Worm (Caenorhabditis elegans): ENCODE data around the gene cgr-1.

cgr-1 gene

ce11 chrX:3617218-3617617 is 17.0 kb upstream of the cgr-1 start, which contains the start of gene del-9:
Gene del-9, minus strand, starts transcription at chrX:3617318.
- no peak for TF ChIP-seq T22C8.4 (GFP tag; IDR thresholded peaks at IDR 0.05)
- no peak for TF ChIP-seq med-1 (GFP tag; optimal IDR thresholded peaks at IDR 0.05; ENCODE audit: insufficient read depth)
- no peak for TF ChIP-seq ztf-23 (GFP tag; IDR thresholded peaks at IDR 0.05)
- no peak for TF ChIP-seq flt-1 (GFP tag; IDR thresholded peaks at IDR 0.05)
- TF ChIP-seq klf-2 (GFP tag; conservative IDR thresholded peaks at IDR 0.05): no peak
- TF ChIP-seq tab-1 (GFP tag; IDR thresholded peaks at IDR 0.05): no peak
- no peak for TF ChIP-seq ref-1 (GFP tag; conservative IDR thresholded peaks at IDR 0.05)
- no peak for TF ChIP-seq cog-1 (tag; optimal IDR thresholded peaks at IDR 0.05)
- no peak for TF ChIP-seq ztf-29 (GFP tag; IDR thresholded peaks at IDR 0.05)

ce11 chrX:3613665-3614064 is 13.4 kb upstream of the cgr-1 start:
- TF ChIP-seq med-1 (GFP tag; optimal IDR thresholded peaks at IDR 0.05; ENCODE audit: insufficient read depth): no peak
- TF ChIP-seq flt-1 (GFP tag; IDR thresholded peaks at IDR 0.05): no peak
- no peak for TF ChIP-seq ztf-29 (GFP tag; IDR thresholded peaks at IDR 0.05)
- no peak for TF ChIP-seq klf-2 (GFP tag; conservative IDR thresholded peaks at IDR 0.05)
- no peak for TF ChIP-seq T22C8.4 (GFP tag; IDR thresholded peaks at IDR 0.05)
- no peak for TF ChIP-seq tab-1 (GFP tag; IDR thresholded peaks at IDR 0.05)
- no peak for TF ChIP-seq ref-1 (GFP tag; conservative IDR thresholded peaks at IDR 0.05)

DNA sequence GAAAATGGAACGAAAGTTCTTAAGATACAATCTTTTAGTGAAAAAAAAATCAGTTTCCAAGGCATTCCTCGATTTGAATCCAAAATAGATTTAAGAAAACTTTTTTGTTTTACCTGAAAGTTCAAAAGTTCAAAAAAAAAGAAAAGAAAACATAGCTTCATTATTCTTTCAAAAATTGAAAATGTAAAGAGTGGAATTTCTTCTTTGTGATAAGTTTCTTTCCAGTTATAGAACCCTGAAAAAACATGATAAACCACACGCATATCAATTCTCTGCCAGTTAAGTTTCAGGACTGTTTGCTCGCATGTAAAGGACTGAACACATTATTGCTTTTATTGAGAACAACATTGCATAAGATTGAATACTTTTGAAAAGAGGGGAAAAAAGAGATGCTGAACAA is 11.5 kb upstream of the cgr-1 start:
- TF ChIP-seq cog-1 (tag; optimal IDR thresholded peaks at IDR 0.05) (no peak), ref-1 (GFP tag; conservative IDR thresholded peaks at IDR 0.05) (no peak), flt-1 (GFP tag; IDR thresholded peaks at IDR 0.05) (no peak), ztf-23 (GFP tag; IDR thresholded peaks at IDR 0.05) (no peak), tab-1 (GFP tag; IDR thresholded peaks at IDR 0.05) (no peak)

DNA sequence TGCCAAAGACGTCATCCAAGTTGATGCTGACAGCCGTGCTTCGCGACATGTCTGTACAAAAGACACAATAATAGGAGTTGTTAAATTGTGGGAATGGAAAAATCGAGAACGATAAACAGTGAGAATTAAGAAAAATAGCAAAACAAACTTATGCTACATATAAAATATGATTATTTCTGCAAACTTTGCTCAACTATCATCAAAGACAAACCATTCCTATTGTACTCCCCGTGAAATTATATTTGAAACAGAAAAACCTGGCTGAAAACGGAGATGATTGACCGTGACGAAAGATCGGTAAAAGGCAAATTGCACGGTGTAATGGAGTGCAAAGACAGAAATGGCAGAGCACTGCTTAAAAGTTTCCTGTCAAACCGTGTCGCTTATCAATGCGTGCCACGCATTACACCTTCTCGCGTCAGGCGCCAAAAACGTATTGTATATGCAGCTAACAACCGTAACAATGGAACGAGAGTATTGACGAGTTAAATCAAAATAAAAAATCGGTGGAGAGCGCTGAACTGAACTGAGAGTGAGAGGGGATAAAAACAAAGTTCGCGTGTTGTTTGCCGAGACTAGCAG is 10.9 kb upstream of the cgr-1 start, which contains the start of gene C18B2.5:
Gene C18B2.5, minus strand, starts transcription at position 51 of the 582 bp plus-strand sequence.
- TF ChIP-seq flt-1 (GFP tag; IDR thresholded peaks at IDR 0.05) (no peak), med-1 (GFP tag; optimal IDR thresholded peaks at IDR 0.05; ENCODE audit: insufficient read depth) (no peak), cog-1 (tag; optimal IDR thresholded peaks at IDR 0.05) (no peak)

ce11 chrX:3610442-3610841 is 10.2 kb upstream of the cgr-1 start:
- TF ChIP-seq flt-1 (GFP tag; IDR thresholded peaks at IDR 0.05): no peak
- no peak for TF ChIP-seq med-1 (GFP tag; optimal IDR thresholded peaks at IDR 0.05; ENCODE audit: insufficient read depth)

ce11 chrX:3605727-3606126 is 5.5 kb upstream of the cgr-1 start, which contains the start of gene C18B2.4:
Gene C18B2.4, minus strand, starts transcription at chrX:3605741.
- TF ChIP-seq ref-1 (GFP tag; conservative IDR thresholded peaks at IDR 0.05) (no peak), klf-2 (GFP tag; conservative IDR thresholded peaks at IDR 0.05) (no peak), tab-1 (GFP tag; IDR thresholded peaks at IDR 0.05) (0 out of 2 replicates have a peak, but pooled peaks have one; percentile 32), med-1 (GFP tag; optimal IDR thresholded peaks at IDR 0.05; ENCODE audit: insufficient read depth) (no peak), ztf-23 (GFP tag; IDR thresholded peaks at IDR 0.05) (no peak), flt-1 (GFP tag; IDR thresholded peaks at IDR 0.05) (no peak), cog-1 (tag; optimal IDR thresholded peaks at IDR 0.05) (peak; percentile 76)

DNA sequence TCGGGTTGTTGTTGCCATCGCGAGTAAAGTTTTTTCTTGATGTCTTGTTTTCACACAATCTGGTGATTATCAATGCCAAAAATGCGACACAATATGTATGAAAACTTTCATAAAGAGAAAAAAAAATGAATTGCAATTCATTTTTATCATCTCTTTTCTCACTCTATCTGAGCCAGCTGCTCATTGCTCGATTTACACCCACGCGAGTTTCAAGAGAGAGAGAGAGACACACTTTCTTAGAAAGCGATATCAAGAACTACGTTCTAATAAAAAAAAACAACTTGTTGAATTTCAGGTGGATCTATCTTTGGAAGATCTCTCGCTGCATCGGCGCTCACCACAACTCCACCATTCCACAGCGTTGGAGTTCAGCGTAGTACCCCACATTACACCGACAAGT is 2.4 kb upstream of the cgr-1 start:
- no peak for TF ChIP-seq klf-2 (GFP tag; conservative IDR thresholded peaks at IDR 0.05)
- TF ChIP-seq T22C8.4 (GFP tag; IDR thresholded peaks at IDR 0.05): no peak
- no peak for TF ChIP-seq cog-1 (tag; optimal IDR thresholded peaks at IDR 0.05)
- no peak for TF ChIP-seq tab-1 (GFP tag; IDR thresholded peaks at IDR 0.05)
- TF ChIP-seq ref-1 (GFP tag; conservative IDR thresholded peaks at IDR 0.05): no peak

DNA sequence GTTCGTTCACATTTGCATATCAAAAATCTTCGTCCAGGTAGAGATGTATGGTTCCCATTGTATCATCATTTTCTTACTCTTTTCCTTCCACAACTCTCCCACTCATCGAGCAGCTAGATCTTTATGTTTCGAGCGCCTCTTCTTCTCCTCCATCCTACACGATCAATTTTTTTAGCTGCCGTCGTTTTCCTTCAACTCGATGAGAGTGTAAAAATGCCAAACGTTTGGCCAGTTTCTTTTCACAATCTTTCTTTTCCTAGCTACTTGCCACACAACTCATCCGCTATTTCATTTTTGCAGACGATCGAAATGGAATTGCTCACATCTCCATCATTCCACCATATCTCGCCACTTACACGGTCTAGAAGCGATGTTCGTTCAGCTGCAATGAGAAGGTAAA is 1.3 kb upstream of the cgr-1 start, which contains the start of gene C18B2.3:
Gene C18B2.3, plus strand, starts transcription at position 301 of the 400 bp plus-strand sequence.
- TF ChIP-seq ztf-23 (GFP tag; IDR thresholded peaks at IDR 0.05) (no peak), ref-1 (GFP tag; conservative IDR thresholded peaks at IDR 0.05) (no peak)

- TF ChIP-seq tab-1 (GFP tag; IDR thresholded peaks at IDR 0.05): no peak
- no peak for TF ChIP-seq ref-1 (GFP tag; conservative IDR thresholded peaks at IDR 0.05)
- no peak for TF ChIP-seq ztf-23 (GFP tag; IDR thresholded peaks at IDR 0.05)
- no peak for TF ChIP-seq med-1 (GFP tag; optimal IDR thresholded peaks at IDR 0.05; ENCODE audit: insufficient read depth)
- TF ChIP-seq klf-2 (GFP tag; conservative IDR thresholded peaks at IDR 0.05): no peak
Measured at ce11 chrX:3599860-3600259, 397 bp downstream of the cgr-1 start.

DNA sequence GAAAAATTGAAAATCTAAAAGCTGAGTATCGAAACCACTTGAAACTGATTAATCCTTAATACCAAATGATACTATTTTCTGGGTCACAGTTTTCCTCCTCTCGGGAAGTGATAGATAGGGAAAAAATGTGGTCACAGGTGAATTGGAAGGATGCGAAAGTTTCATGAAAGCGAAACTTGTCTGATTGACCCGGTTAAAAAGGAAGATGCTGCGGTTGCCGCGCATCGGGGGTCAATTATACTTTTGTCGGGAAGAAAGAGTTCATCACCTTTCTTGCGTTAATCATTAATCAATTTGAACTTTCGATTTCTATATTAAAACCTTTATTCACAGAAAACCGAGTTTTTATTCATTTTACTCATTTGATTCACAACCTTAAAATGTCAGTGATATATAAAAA is 3.3 kb downstream of the cgr-1 start:
- TF ChIP-seq tab-1 (GFP tag; IDR thresholded peaks at IDR 0.05): no peak
- no peak for TF ChIP-seq ref-1 (GFP tag; conservative IDR thresholded peaks at IDR 0.05)
- no peak for TF ChIP-seq flt-1 (GFP tag; IDR thresholded peaks at IDR 0.05)
- no peak for TF ChIP-seq ztf-29 (GFP tag; IDR thresholded peaks at IDR 0.05)
- no peak for TF ChIP-seq med-1 (GFP tag; optimal IDR thresholded peaks at IDR 0.05; ENCODE audit: insufficient read depth)
- no peak for TF ChIP-seq klf-2 (GFP tag; conservative IDR thresholded peaks at IDR 0.05)
- no peak for TF ChIP-seq ztf-23 (GFP tag; IDR thresholded peaks at IDR 0.05)
- TF ChIP-seq cog-1 (tag; optimal IDR thresholded peaks at IDR 0.05): no peak
- TF ChIP-seq T22C8.4 (GFP tag; IDR thresholded peaks at IDR 0.05): no peak

DNA sequence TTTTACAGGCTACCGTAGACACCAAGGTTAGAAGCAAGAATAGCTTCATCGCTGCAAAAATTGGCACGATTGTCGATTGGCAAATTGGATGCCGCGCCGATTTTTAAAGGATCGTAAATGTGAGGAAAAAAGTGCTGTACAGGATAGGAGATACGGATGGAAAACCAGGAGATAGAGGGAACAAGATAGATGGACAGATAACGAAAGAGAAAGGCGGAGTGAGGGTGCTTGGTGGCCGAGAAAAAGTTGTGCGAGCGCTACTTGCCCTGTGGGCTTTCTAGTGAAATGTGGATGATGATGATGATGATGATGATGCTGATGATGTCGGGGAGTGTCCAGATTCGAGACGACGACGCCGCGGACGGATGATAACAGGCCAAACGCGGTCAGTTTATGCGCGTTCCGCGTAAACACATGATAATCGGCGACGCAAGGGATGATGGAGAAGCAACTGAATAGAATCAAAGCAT is 3.9 kb downstream of the cgr-1 start, which contains the start of gene T27A10.6:
Gene T27A10.6, minus strand, starts transcription at position 51 of the 470 bp plus-strand sequence.
- TF ChIP-seq T22C8.4 (GFP tag; IDR thresholded peaks at IDR 0.05) (no peak), klf-2 (GFP tag; conservative IDR thresholded peaks at IDR 0.05) (no peak)

All from whole organism, midembryonic.